Worm (Caenorhabditis elegans) whole organism, midembryonic: ENCODE data around the gene dpy-9.

ENCODE experiments used
- T22C8.4 ChIP-seq: fragments of 200-800 bp; sonication (Bioruptor generic); IDR thresholded peaks from 2 replicates; pipeline ENCODE4 v1.3.6; 2022; ENCODE audit warnings: missing genetic modification characterization, missing compliant biosample characterization
- cog-1 ChIP-seq: sonication (generic microtip); optimal IDR thresholded peaks from 2 replicates; lab custom pipeline; 2016; ENCODE audit warnings: missing genetic modification characterization, missing compliant biosample characterization
- flt-1 ChIP-seq: fragments of 200-800 bp; sonication (Bioruptor generic); IDR thresholded peaks from 2 replicates; pipeline ENCODE4 v1.3.6; 2022; ENCODE audit warnings: missing genetic modification characterization, missing compliant biosample characterization
- klf-2 ChIP-seq: fragments of 200-800 bp; sonication (Bioruptor generic); conservative IDR thresholded peaks from 2 replicates; pipeline ENCODE4 v1.3.6; 2022; ENCODE audit warnings: missing genetic modification reagents, missing genetic modification characterization, missing compliant biosample characterization
- med-1 ChIP-seq: sonication (generic microtip); optimal IDR thresholded peaks from 2 replicates; lab custom pipeline; 2017; ENCODE audit warnings: missing genetic modification characterization, mild to moderate bottlenecking, missing compliant biosample characterization, antibody characterized with exemption, missing genetic modification reagents; ENCODE audit not compliant: insufficient read depth
- ref-1 ChIP-seq: fragments of 200-800 bp; sonication (Bioruptor generic); conservative IDR thresholded peaks from 2 replicates; pipeline ENCODE4 v1.3.6; 2022; ENCODE audit warnings: missing genetic modification reagents, missing genetic modification characterization, missing compliant biosample characterization
- tab-1 ChIP-seq: fragments of 200-800 bp; sonication (Bioruptor generic); IDR thresholded peaks from 2 replicates; pipeline ENCODE4 v1.3.6; 2022; ENCODE audit warnings: missing genetic modification characterization, missing compliant biosample characterization
- ztf-23 ChIP-seq: fragments of 200-800 bp; sonication (Bioruptor generic); IDR thresholded peaks from 2 replicates; pipeline ENCODE4 v1.3.6; 2022; ENCODE audit warnings: missing genetic modification reagents, missing genetic modification characterization, missing compliant biosample characterization
- ztf-29 ChIP-seq: fragments of 200-800 bp; sonication (Bioruptor generic); IDR thresholded peaks from 2 replicates; pipeline ENCODE4 v1.3.6; 2022; ENCODE audit warnings: missing genetic modification reagents, missing genetic modification characterization, missing compliant biosample characterization

The dpy-9 gene

DNA sequence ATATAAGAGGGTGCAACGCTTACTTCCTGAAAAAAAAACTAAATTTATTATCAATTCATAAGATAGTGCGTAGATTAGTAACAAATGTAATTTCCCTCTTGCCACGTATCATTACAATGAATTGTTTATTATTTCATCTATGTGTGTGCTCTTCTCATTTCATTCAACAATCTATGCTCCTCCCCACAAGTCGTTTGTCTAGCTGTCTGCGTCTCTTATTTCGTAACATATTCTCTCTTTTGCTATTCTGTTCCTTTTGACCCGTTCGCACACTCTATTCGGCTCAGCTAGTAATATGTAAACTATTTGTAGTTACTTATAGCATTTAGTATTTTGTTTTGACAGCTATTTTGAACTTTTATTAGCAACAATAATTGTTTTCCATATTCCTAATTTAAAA is 23.0 kb upstream of the dpy-9 start:
- TF ChIP-seq tab-1 (GFP tag; lab: Robert Waterston, UW) (no peak), flt-1 (GFP tag; lab: Robert Waterston, UW) (no peak), ref-1 (no peak), cog-1 (no peak), ztf-29 (GFP tag; lab: Robert Waterston, UW) (no peak), ztf-23 (GFP tag; lab: Robert Waterston, UW) (no peak), klf-2 (GFP tag; lab: Robert Waterston, UW) (no peak), T22C8.4 (GFP tag; lab: Robert Waterston, UW) (no peak)

DNA sequence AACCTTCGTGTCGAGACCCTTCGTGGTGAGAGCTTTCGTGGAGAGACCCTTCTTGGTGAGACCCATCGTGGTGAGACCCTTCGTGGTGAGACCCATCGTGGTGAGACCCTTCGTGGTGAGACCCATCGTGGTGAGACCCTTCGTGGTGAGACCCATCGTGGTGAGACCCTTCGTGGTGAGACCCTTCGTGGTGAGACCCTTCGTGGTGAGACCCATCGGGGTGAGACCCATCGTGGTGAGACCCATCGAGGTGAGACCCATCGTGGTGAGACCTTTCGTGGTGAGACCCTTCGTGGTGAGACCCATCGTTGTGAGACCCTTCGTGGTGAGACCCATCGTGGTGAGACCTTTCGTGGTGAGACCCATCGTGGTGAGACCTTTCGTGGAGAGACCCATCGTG is 22.2 kb upstream of the dpy-9 start:
- TF ChIP-seq ztf-23 (GFP tag; lab: Robert Waterston, UW), result peak; percentile 38; the same call in 1 of the 2 replicates

DNA sequence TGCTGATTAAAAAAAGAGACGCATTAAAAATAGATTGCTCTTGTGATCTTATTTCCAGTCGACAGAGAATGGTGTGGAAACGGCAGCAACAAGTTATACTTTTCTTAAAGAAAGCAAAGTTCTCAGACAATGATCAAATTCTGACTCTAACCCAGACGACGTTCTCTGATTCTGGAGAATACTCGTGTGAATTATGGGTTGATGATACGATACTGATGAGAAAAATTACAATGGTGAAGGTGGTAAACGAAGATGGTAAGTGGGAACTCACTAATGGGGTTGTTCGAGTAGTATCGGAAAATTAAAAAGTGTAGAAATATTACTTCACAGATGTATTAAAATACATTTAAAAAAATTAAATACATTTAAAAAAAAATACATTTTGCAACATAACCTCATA is 19.3 kb upstream of the dpy-9 start:
- no peak for TF ChIP-seq tab-1 (GFP tag; lab: Robert Waterston, UW)
- no peak for TF ChIP-seq cog-1
- no peak for TF ChIP-seq med-1
- no peak for TF ChIP-seq klf-2 (GFP tag; lab: Robert Waterston, UW)
- no peak for TF ChIP-seq ztf-29 (GFP tag; lab: Robert Waterston, UW)
- no peak for TF ChIP-seq flt-1 (GFP tag; lab: Robert Waterston, UW)
- no peak for TF ChIP-seq ztf-23 (GFP tag; lab: Robert Waterston, UW)
- no peak for TF ChIP-seq ref-1
- TF ChIP-seq T22C8.4 (GFP tag; lab: Robert Waterston, UW), result no peak

DNA sequence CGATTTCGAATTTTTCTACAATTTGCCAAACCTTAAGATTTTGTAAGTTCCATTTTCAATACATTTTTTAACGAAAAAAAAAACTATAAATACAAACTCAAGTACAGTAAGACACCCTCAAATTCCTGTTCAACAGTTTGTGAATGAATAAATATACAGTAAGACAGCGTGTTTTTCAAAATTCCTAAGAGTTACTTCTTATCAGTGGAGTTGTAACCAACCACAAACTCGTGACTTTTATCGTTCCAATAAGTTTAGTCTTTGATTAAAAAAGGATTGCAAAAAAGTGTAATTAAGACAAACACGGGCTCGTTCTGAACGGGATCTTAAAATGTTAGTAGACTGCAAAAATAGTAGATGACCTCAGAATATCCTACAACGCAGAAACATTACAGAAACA is 16.1 kb upstream of the dpy-9 start:
- TF ChIP-seq flt-1 (GFP tag; lab: Robert Waterston, UW) (no peak), tab-1 (GFP tag; lab: Robert Waterston, UW) (no peak), med-1 (no peak), ref-1 (no peak), klf-2 (GFP tag; lab: Robert Waterston, UW) (no peak), ztf-23 (GFP tag; lab: Robert Waterston, UW) (no peak), cog-1 (no peak), T22C8.4 (GFP tag; lab: Robert Waterston, UW) (no peak), ztf-29 (GFP tag; lab: Robert Waterston, UW) (no peak)

DNA sequence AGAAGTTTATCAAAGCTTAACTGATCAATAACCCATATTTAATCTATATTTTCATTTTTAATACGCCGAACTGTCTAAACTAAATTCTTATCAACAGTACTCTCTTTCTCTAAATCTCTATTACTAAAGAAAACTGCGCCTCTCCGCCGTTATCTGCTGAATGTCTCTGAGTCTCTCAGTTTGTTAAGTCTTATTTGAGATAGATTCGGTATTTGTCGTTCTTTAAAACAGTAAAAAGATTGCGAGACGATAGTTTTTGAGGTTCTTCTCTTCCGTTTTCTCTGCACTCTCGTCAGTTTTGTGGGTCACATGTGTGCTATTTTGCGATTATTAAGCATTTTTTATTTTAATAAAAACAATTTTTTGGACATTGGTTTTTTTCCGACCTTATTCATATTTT is 15.2 kb upstream of the dpy-9 start, which contains the start of gene sma-10:
Gene sma-10 (plus strand): TSS at position 236 of the 400 bp plus-strand sequence.
- TF ChIP-seq ref-1 (no peak), ztf-29 (GFP tag; lab: Robert Waterston, UW) (no peak), ztf-23 (GFP tag; lab: Robert Waterston, UW) (no peak), klf-2 (GFP tag; lab: Robert Waterston, UW) (no peak), cog-1 (no peak), flt-1 (GFP tag; lab: Robert Waterston, UW) (no peak), T22C8.4 (GFP tag; lab: Robert Waterston, UW) (no peak), med-1 (no peak), tab-1 (GFP tag; lab: Robert Waterston, UW) (no peak)

DNA sequence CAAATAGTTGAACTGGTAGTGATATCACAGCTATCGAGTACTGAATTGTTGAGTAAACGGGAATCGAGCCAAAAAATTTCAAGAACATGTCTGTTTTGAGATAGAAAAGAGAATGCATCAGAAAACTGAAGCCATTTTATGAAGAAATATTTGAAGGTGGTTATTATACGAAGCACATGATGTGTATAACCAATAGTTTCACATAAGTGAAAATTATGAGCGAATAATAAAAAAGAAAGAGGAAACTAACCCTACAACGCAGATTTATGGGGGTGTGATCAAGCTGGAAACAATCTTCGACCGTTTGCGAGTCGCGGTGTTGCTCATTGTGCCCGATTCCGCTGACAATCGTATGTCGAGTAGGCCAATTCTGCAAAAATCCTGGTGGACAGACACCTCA is 14.3 kb upstream of the dpy-9 start, which contains the start of gene srh-282:
Gene srh-282 (minus strand): TSS at position 101 of the 400 bp plus-strand sequence.
- TF ChIP-seq tab-1 (GFP tag; lab: Robert Waterston, UW) (no peak), flt-1 (GFP tag; lab: Robert Waterston, UW) (no peak), cog-1 (no peak), med-1 (no peak), klf-2 (GFP tag; lab: Robert Waterston, UW) (no peak), T22C8.4 (GFP tag; lab: Robert Waterston, UW) (no peak), ztf-23 (GFP tag; lab: Robert Waterston, UW) (no peak), ztf-29 (GFP tag; lab: Robert Waterston, UW) (no peak), ref-1 (no peak)

DNA sequence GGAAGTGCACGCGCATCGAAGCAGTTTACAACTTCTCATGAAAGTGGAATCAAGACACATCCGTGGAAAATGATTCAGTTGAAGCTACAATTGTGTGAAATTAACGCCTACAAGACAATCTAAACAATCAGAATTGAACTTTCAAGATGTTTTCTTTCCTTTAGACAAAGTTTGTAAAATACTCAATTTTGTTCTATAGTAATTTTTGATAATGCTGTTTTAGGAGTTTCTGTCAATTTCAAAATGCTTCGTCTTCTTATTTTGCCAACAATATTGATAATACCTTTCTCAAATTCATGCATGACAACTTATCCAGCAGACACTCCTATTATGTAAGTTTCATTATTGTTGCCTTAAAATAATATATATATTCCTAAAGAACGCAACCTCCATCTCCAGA is 10.1 kb upstream of the dpy-9 start, which contains the start of gene T21D12.11:
Gene T21D12.11 (plus strand): TSS at position 301 of the 400 bp plus-strand sequence.
- no peak for TF ChIP-seq flt-1 (GFP tag; lab: Robert Waterston, UW)
- no peak for TF ChIP-seq tab-1 (GFP tag; lab: Robert Waterston, UW)
- no peak for TF ChIP-seq T22C8.4 (GFP tag; lab: Robert Waterston, UW)
- TF ChIP-seq klf-2 (GFP tag; lab: Robert Waterston, UW), result no peak
- no peak for TF ChIP-seq ztf-29 (GFP tag; lab: Robert Waterston, UW)
- no peak for TF ChIP-seq med-1
- TF ChIP-seq ztf-23 (GFP tag; lab: Robert Waterston, UW), result no peak
- TF ChIP-seq cog-1, result no peak

DNA sequence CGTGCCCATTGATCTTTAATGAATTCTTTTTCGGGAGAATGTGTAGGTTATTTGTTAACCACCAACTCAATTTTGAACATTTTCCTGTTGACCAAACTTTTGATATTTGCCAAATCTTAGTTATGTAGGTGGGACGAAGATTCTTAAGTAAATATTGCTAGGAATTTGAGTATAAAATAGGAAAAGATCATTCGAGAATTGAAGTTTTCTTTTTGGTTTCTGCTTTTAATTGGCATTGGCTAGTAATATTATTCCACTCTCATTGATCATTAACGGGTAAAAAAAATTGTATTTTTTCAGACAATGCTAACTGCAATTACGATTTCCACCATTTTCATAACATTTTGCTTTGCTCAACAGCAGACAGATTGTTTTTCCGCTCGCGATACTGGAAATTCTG is 7.1 kb upstream of the dpy-9 start, which contains the start of gene T21D12.12:
Gene T21D12.12 (plus strand): TSS at position 301 of the 400 bp plus-strand sequence.
- TF ChIP-seq T22C8.4 (GFP tag; lab: Robert Waterston, UW) (no peak), med-1 (no peak), tab-1 (GFP tag; lab: Robert Waterston, UW) (no peak), cog-1 (no peak)

DNA sequence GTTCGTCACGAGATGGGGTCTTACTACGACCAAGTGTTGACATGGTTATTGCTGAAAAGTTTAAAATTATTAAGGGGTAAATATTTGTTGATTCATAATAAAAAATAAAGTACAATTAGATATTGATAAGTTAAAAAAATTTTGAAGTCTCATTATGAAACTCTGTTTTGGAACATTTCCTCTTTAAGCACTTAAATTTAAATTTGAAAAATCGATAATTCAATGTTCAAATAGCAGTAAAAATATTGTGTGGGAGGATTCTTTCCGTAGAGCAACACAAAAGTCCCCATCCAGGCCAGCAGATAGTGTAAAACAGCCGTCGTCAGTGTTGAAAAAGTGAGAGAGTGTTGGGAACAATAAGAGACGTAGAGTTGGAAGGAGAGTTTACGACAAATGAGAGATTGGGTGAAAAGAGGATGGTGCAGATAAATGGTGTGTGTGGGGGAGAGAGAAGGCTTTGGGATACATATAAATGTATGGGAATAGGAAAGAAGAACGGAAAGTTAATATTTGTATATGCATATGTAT is 5.2 kb upstream of the dpy-9 start, which contains the start of gene pat-6:
Gene pat-6 (minus strand): TSS at position 51 of the 528 bp plus-strand sequence.
- peak; percentile 59 for TF ChIP-seq T22C8.4 (GFP tag; lab: Robert Waterston, UW)
- TF ChIP-seq flt-1 (GFP tag; lab: Robert Waterston, UW), result no peak

DNA sequence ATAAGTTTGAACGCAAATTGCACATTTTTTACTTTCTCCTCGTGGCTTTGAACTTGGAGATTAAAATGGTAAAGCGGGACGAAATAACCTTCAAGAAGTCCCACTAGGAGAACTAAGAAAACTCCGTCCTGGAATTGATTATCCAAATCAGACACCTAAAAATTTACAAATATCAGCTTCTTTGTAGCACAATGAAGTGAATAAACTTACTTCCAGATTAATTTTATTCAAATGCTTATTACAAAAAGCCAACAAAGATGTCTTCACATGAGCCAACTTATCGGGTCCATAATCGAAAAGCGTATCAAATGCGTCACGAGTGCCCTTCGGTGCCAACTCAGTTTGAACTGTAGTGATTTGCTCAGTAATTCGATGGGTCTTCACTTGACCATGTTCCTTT is 3.5 kb upstream of the dpy-9 start:
- TF ChIP-seq ztf-23 (GFP tag; lab: Robert Waterston, UW) (no peak), med-1 (no peak), klf-2 (GFP tag; lab: Robert Waterston, UW) (no peak), flt-1 (GFP tag; lab: Robert Waterston, UW) (no peak), tab-1 (GFP tag; lab: Robert Waterston, UW) (no peak), T22C8.4 (GFP tag; lab: Robert Waterston, UW) (no peak), cog-1 (no peak), ztf-29 (GFP tag; lab: Robert Waterston, UW) (no peak)
